Worm (Caenorhabditis elegans) whole organism, L1 larva: ENCODE measurements around the gene pros-1.

Experiments
- C34B4.2 ChIP-seq: sonication (generic microtip); optimal IDR thresholded peaks from 2 replicates; lab custom pipeline; 2017; ENCODE audit warnings: mild to moderate bottlenecking, missing genetic modification characterization, missing compliant biosample characterization
- F16B12.6 ChIP-seq: fragments of 150-350 bp; optimal IDR thresholded peaks from 2 replicates; lab custom pipeline; 2014; ENCODE audit warnings: missing biosample characterization, missing genetic modification characterization
- Y116A8C.19 ChIP-seq: sonication (generic microtip); optimal IDR thresholded peaks from 2 replicates; lab custom pipeline; 2016; ENCODE audit warnings: missing compliant biosample characterization, missing genetic modification characterization, borderline replicate concordance
- aha-1 ChIP-seq: fragments of 150-350 bp; optimal IDR thresholded peaks from 2 replicates; lab custom pipeline; 2014; ENCODE audit warnings: missing biosample characterization, missing genetic modification characterization
- aly-2 ChIP-seq: fragments of 150-350 bp; optimal IDR thresholded peaks from 2 replicates; lab custom pipeline; 2014; ENCODE audit warnings: missing biosample characterization, missing genetic modification characterization
- ceh-82 ChIP-seq, 3 experiments: fragments of 150-350 bp in 1 of 3; sonication (generic microtip) in 2 of 3; optimal IDR thresholded peaks; 2 replicates each; lab custom pipeline; 2014 to 2017; ENCODE audit warnings: missing biosample characterization in 3 of 3, missing genetic modification characterization in 3 of 3
- ceh-88 ChIP-seq: fragments of 200-800 bp; sonication (Bioruptor generic); IDR thresholded peaks from 2 replicates; pipeline ENCODE4 v1.3.6; 2022; ENCODE audit warnings: missing genetic modification characterization, missing compliant biosample characterization
- ceh-90 ChIP-seq: sonication (generic microtip); optimal IDR thresholded peaks from 2 replicates; lab custom pipeline; 2016; ENCODE audit warnings: missing genetic modification characterization, missing compliant biosample characterization
- ces-1 ChIP-seq: fragments of 150-350 bp; optimal IDR thresholded peaks from 2 replicates; lab custom pipeline; 2014; ENCODE audit warnings: missing biosample characterization, missing genetic modification reagents, missing genetic modification characterization
- dsc-1 ChIP-seq: sonication (generic microtip); optimal IDR thresholded peaks from 2 replicates; lab custom pipeline; 2016; ENCODE audit warnings: mild to moderate bottlenecking, missing genetic modification characterization, missing compliant biosample characterization
- efl-1 ChIP-seq, 4 experiments: fragments of 150-350 bp; optimal IDR thresholded peaks in 3 of 4; peaks in 1 of 4; 1 replicate in 1 of 4; 2 replicates in 3 of 4; lab custom pipeline; 2014; ENCODE audit warnings: missing biosample characterization in 2 of 4, missing genetic modification characterization in 2 of 4, missing genetic modification reagents in 2 of 4
- efl-3 ChIP-seq: fragments of 200-800 bp; sonication (Bioruptor generic); optimal IDR thresholded peaks from 2 replicates; lab custom pipeline; 2018; ENCODE audit warnings: mild to moderate bottlenecking, missing genetic modification characterization, missing compliant biosample characterization
- egl-13 ChIP-seq: sonication (generic microtip); optimal IDR thresholded peaks from 2 replicates; lab custom pipeline; 2016; ENCODE audit warnings: missing genotype, missing genetic modification reagents, missing genetic modification characterization, missing compliant biosample characterization
- egl-27 ChIP-seq, 2 experiments: fragments of 150-350 bp in 1 of 2; sonication (generic microtip); optimal IDR thresholded peaks; 3 replicates each; lab custom pipeline; 2017 to 2018; ENCODE audit warnings: missing biosample characterization in 2 of 2, missing genetic modification characterization in 2 of 2, missing genetic modification reagents in 2 of 2
- elt-2 ChIP-seq: sonication (generic microtip); optimal IDR thresholded peaks from 2 replicates; lab custom pipeline; 2016; ENCODE audit warnings: missing genetic modification characterization, mild to moderate bottlenecking, inconsistent platforms, missing compliant biosample characterization, missing genetic modification reagents
- fkh-10 ChIP-seq: sonication (generic microtip); optimal IDR thresholded peaks from 2 replicates; lab custom pipeline; 2017; ENCODE audit warnings: missing biosample characterization, missing genetic modification reagents, missing genetic modification characterization
- fkh-8 ChIP-seq: sonication (generic microtip); optimal IDR thresholded peaks from 2 replicates; lab custom pipeline; 2016; ENCODE audit warnings: mild to moderate bottlenecking, missing genetic modification characterization, missing compliant biosample characterization
- fos-1 ChIP-seq: fragments of 150-350 bp; optimal IDR thresholded peaks from 2 replicates; lab custom pipeline; 2014; ENCODE audit warnings: missing biosample characterization, missing genetic modification characterization
- hlh-4 ChIP-seq: sonication (generic microtip); optimal IDR thresholded peaks from 2 replicates; lab custom pipeline; 2016; ENCODE audit warnings: mild to moderate bottlenecking, missing genetic modification characterization, missing compliant biosample characterization
- isw-1 ChIP-seq: fragments of 200-800 bp; sonication (Bioruptor generic); IDR thresholded peaks from 2 replicates; pipeline ENCODE4 v1.3.6; 2022; ENCODE audit warnings: missing genetic modification characterization, missing compliant biosample characterization
- lin-13 ChIP-seq: fragments of 150-350 bp; optimal IDR thresholded peaks from 2 replicates; lab custom pipeline; 2014; ENCODE audit warnings: missing biosample characterization, missing genetic modification reagents, missing genetic modification characterization
- lin-14 ChIP-seq: fragments of 200-800 bp; sonication (Bioruptor generic); optimal IDR thresholded peaks from 2 replicates; lab custom pipeline; 2018; ENCODE audit warnings: mild to moderate bottlenecking, missing genetic modification characterization, moderate library complexity, missing compliant biosample characterization
- lin-35 ChIP-seq, 2 experiments: fragments of 150-350 bp; optimal IDR thresholded peaks; 2 replicates each; lab custom pipeline; 2014; ENCODE audit warnings: missing biosample characterization in 2 of 2, missing genetic modification characterization in 2 of 2, missing genetic modification reagents in 2 of 2
- lin-39 ChIP-seq: fragments of 150-350 bp; optimal IDR thresholded peaks from 2 replicates; lab custom pipeline; 2014; ENCODE audit warnings: missing biosample characterization, missing genetic modification reagents, missing genetic modification characterization
- lir-3 ChIP-seq: sonication (generic microtip); optimal IDR thresholded peaks from 2 replicates; lab custom pipeline; 2016; ENCODE audit warnings: mild to moderate bottlenecking, missing genetic modification characterization, moderate library complexity, missing compliant biosample characterization; ENCODE audit not compliant: poor library complexity
- lsy-2 ChIP-seq, 2 experiments: fragments of 150-350 bp; optimal IDR thresholded peaks; 2 replicates each; lab custom pipeline; 2014; ENCODE audit warnings: missing biosample characterization in 2 of 2, missing genetic modification characterization in 2 of 2
- mab-9 ChIP-seq: fragments of 200-800 bp; sonication (Bioruptor generic); IDR thresholded peaks from 2 replicates; pipeline ENCODE4 v1.3.6; 2022; ENCODE audit warnings: missing genetic modification reagents, missing genetic modification characterization, missing compliant biosample characterization
- mef-2 ChIP-seq: fragments of 150-350 bp; optimal IDR thresholded peaks from 2 replicates; lab custom pipeline; 2014; ENCODE audit warnings: missing biosample characterization, missing genetic modification characterization
- nhr-19 ChIP-seq: fragments of 200-800 bp; sonication (Bioruptor generic); conservative IDR thresholded peaks from 2 replicates; pipeline ENCODE4 v1.3.6; 2022; ENCODE audit warnings: missing genetic modification characterization, missing compliant biosample characterization
- nhr-20 ChIP-seq: sonication (generic microtip); optimal IDR thresholded peaks from 2 replicates; lab custom pipeline; 2016; ENCODE audit warnings: mild to moderate bottlenecking, missing genetic modification characterization, missing compliant biosample characterization
- nhr-47 ChIP-seq: sonication (generic microtip); optimal IDR thresholded peaks from 2 replicates; lab custom pipeline; 2016; ENCODE audit warnings: mild to moderate bottlenecking, missing genetic modification characterization, moderate library complexity, missing compliant biosample characterization
- nhr-71 ChIP-seq: sonication (generic microtip); optimal IDR thresholded peaks from 2 replicates; lab custom pipeline; 2016; ENCODE audit warnings: mild to moderate bottlenecking, missing genetic modification characterization, moderate library complexity, missing compliant biosample characterization
- nhr-76 ChIP-seq: sonication (generic microtip); optimal IDR thresholded peaks from 2 replicates; lab custom pipeline; 2017; ENCODE audit warnings: missing biosample characterization, missing genetic modification characterization
- nhr-85 ChIP-seq: sonication (generic microtip); peaks from one replicate; lab custom pipeline; 2016; ENCODE audit warnings: missing genetic modification characterization, inconsistent platforms, missing compliant biosample characterization
- pag-3 ChIP-seq: sonication (generic microtip); optimal IDR thresholded peaks from 2 replicates; lab custom pipeline; 2017; ENCODE audit warnings: missing genetic modification characterization, mild to moderate bottlenecking, missing compliant biosample characterization, antibody characterized with exemption, borderline replicate concordance; ENCODE audit not compliant: insufficient read depth
- snpc-4 ChIP-seq: fragments of 150-350 bp; optimal IDR thresholded peaks from 2 replicates; lab custom pipeline; 2014; ENCODE audit warnings: missing biosample characterization, missing genetic modification characterization
- snu-23 ChIP-seq: sonication (generic microtip); optimal IDR thresholded peaks from 2 replicates; lab custom pipeline; 2016; ENCODE audit warnings: missing genetic modification characterization, missing compliant biosample characterization
- sox-4 ChIP-seq: sonication (generic microtip); optimal IDR thresholded peaks from 2 replicates; lab custom pipeline; 2016; ENCODE audit warnings: missing genetic modification characterization, missing compliant biosample characterization
- sptf-1 ChIP-seq: fragments of 150-350 bp; optimal IDR thresholded peaks from 2 replicates; lab custom pipeline; 2014; ENCODE audit warnings: missing biosample characterization, missing genetic modification characterization
- tbx-2 ChIP-seq: sonication (generic microtip); optimal IDR thresholded peaks from 2 replicates; lab custom pipeline; 2016; ENCODE audit warnings: missing genetic modification characterization, missing compliant biosample characterization
- unc-30 ChIP-seq: sonication (generic microtip); optimal IDR thresholded peaks from 2 replicates; lab custom pipeline; 2017; ENCODE audit warnings: missing biosample characterization, missing genetic modification characterization
- unc-62 ChIP-seq: fragments of 150-350 bp; optimal IDR thresholded peaks from 2 replicates; lab custom pipeline; 2014; ENCODE audit warnings: missing biosample characterization, missing genetic modification reagents, missing genetic modification characterization
- unc-98 ChIP-seq: fragments of 200-800 bp; sonication (Bioruptor generic); IDR thresholded peaks from 2 replicates; pipeline ENCODE4 v1.3.6; 2022; ENCODE audit warnings: missing genetic modification characterization, missing compliant biosample characterization
- xbp-1 ChIP-seq: sonication (generic microtip); optimal IDR thresholded peaks from 2 replicates; lab custom pipeline; 2016; ENCODE audit warnings: missing genetic modification characterization, missing compliant biosample characterization
- zag-1 ChIP-seq: fragments of 150-350 bp; optimal IDR thresholded peaks from 2 replicates; lab custom pipeline; 2014; ENCODE audit warnings: missing biosample characterization, missing genetic modification characterization
- ztf-11 ChIP-seq, 2 experiments: sonication (generic microtip); optimal IDR thresholded peaks; 2 replicates each; lab custom pipeline; 2016 to 2017; ENCODE audit warnings: missing genetic modification characterization in 2 of 2, missing biosample characterization in 1 of 2, missing compliant biosample characterization in 1 of 2

The pros-1 gene

DNA sequence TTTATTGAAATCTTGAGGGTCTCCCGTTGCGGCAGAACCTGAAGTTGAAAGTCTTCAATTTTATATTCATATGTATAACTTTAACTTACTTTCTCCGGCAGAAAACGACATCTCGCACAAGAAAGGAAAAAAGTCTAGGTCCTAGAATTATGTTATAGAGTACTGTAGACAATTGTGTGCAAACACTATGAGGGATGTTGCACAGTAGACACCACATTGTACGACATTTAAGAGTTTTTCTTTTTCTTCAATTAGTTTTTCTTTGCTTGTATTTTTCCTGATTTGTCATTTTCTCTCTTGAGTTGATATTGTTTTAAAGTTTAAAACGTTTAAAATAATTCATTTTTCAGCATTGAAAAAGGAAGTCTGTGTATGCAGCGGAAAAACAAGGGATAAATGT is 18.3 kb downstream of the pros-1 start, which contains the start of the genes K06H7.7 and grp-1 (continued):
- TF ChIP-seq efl-1 (optimal IDR thresholded peaks at IDR 0.05; lab: Kevin White, UChicago), result peak; percentile 74 to 79
- TF ChIP-seq efl-1 (GFP tag; optimal IDR thresholded peaks at IDR 0.05 in 1 of 2; lab: Kevin White, UChicago), result peak; percentile 76 to 97
- TF ChIP-seq pag-3 (tag; lab: Kevin White, UChicago), result no peak
- peak; percentile 9 for TF ChIP-seq snpc-4 (tag; lab: Kevin White, UChicago)
- TF ChIP-seq lin-39 (tag; lab: Kevin White, UChicago), result no peak
- TF ChIP-seq sox-4 (tag; lab: Kevin White, UChicago), result no peak
- TF ChIP-seq lsy-2 (tag; optimal IDR thresholded peaks at IDR 0.05; lab: Kevin White, UChicago), result peak; percentile 99
- peak; percentile 28 for TF ChIP-seq lin-13 (GFP tag; lab: Kevin White, UChicago)
- peak; percentile 63 for TF ChIP-seq lir-3
- TF ChIP-seq nhr-76, result no peak
- TF ChIP-seq ceh-90, result no peak
- TF ChIP-seq egl-27 (tag; optimal IDR thresholded peaks at IDR 0.05; lab: Kevin White, UChicago), result no peak
- no peak for TF ChIP-seq unc-98 (GFP tag; lab: Robert Waterston, UW)
- peak; percentile 38 for TF ChIP-seq fkh-8 (tag; lab: Kevin White, UChicago)
- TF ChIP-seq unc-62 (GFP tag; lab: Kevin White, UChicago), result no peak
- TF ChIP-seq zag-1 (tag; lab: Kevin White, UChicago), result no peak
- TF ChIP-seq nhr-85 (tag; lab: Kevin White, UChicago), result peak; percentile 78
- TF ChIP-seq unc-30 (tag; lab: Kevin White, UChicago), result no peak
- TF ChIP-seq aha-1 (tag; lab: Kevin White, UChicago), result no peak
- TF ChIP-seq C34B4.2 (tag; lab: Kevin White, UChicago), result no peak
- no peak for TF ChIP-seq fkh-10 (GFP tag; lab: Kevin White, UChicago)
- no peak for TF ChIP-seq ces-1
- peak; percentile 93 for TF ChIP-seq F16B12.6
- TF ChIP-seq nhr-20 (tag; lab: Kevin White, UChicago), result peak; percentile 35
- TF ChIP-seq hlh-4, result no peak
- TF ChIP-seq nhr-71 (tag; lab: Kevin White, UChicago), result peak; percentile 73
- peak; percentile 75 to 82 for TF ChIP-seq lin-35 (GFP tag; optimal IDR thresholded peaks at IDR 0.05; lab: Kevin White, UChicago)
- TF ChIP-seq mab-9, result no peak
- peak; percentile 44 for TF ChIP-seq dsc-1 (tag; lab: Kevin White, UChicago)

DNA sequence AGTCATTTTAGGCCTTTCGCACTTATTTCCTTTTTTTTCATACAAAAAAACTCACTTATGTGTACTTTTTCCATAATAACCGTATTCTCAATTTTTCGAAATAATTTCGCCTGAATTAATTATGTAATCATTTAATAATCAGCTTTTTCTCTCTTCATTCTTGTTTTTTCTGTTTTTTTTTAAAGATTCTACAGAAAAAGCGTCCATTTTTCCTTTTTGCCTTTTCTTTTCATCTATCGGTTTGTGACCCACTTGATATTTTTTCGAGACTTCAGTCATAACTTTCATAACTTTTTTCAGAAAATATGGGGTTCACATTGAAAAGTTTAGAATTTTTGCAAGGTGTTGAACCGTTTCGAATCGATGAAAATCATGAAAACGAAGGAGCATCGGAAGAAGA is 21.1 kb downstream of the pros-1 start, which contains the start of gene vms-1:
vms-1 (plus strand) TSS at position 301 of the 400 bp plus-strand sequence.
- TF ChIP-seq egl-27 (tag; optimal IDR thresholded peaks at IDR 0.05; lab: Kevin White, UChicago) (no peak), Y116A8C.19 (tag; lab: Kevin White, UChicago) (no peak)

DNA sequence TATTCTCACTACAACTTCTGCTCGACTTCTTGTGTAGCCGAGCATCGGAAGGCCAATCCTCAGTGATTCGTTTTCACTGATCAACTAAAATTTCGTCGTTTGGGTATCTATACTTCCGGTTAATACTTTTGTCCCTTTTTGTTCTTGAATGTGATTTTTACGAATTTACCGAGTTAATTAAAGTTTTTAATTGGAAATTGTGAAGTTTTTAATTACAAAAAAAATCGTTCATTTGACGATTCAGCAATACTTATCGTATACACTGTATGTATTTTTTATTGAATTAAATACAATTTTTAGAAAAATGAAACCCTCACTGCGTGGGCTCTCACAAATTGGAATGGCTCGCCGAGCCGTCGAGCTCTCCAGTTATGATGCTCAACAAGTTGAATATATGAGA is 24.3 kb downstream of the pros-1 start, which contains the start of gene idi-1:
idi-1 (plus strand) TSS at position 301 of the 400 bp plus-strand sequence.
- TF ChIP-seq lin-14 (GFP tag; lab: Kevin White, UChicago) (no peak), nhr-47 (tag; lab: Kevin White, UChicago) (no peak), ceh-88 (GFP tag; lab: Robert Waterston, UW) (no peak), efl-3 (no peak), ceh-90 (no peak), xbp-1 (no peak), tbx-2 (tag; lab: Kevin White, UChicago) (no peak), fos-1 (tag; lab: Kevin White, UChicago) (no peak), F16B12.6 (no peak), isw-1 (no peak)

DNA sequence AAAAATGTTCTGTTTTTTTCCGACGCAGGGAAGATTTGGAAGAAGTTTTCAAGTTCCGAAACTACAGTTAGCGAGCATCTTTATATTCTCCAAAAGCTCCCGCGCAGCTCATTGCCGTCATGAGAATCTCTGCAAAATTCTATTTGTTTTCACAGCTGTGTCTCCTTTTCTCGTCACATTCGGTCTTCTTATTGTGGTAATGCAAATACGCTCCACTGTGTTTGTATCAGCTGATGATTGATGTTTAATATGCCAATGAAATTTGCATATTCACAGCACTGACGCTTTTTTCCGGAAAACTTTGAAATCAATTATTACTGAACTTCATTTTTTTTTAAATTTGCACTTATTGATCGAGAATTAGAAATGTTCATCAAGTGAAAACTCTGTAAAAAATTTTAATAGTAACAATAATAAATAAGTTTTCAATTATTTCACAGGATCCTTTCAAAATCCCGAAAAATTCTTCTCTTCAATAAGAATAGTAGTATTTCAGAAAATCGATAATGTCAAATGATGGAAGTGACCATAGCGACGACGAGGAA is 26.1 kb downstream of the pros-1 start, which contains the start of gene K06H7.2:
K06H7.2 (plus strand) TSS at position 495 of the 545 bp plus-strand sequence.
- TF ChIP-seq ceh-82 (tag; optimal IDR thresholded peaks at IDR 0.05; lab: Kevin White, UChicago), result peak in 1 of 3 experiments; percentile 39
- no peak for TF ChIP-seq pag-3 (tag; lab: Kevin White, UChicago)
- no peak for TF ChIP-seq sptf-1 (tag; lab: Kevin White, UChicago)
- TF ChIP-seq fos-1 (tag; lab: Kevin White, UChicago), result no peak
- TF ChIP-seq egl-13 (tag; lab: Kevin White, UChicago), result no peak
- TF ChIP-seq aly-2 (tag; lab: Kevin White, UChicago), result no peak
- peak; percentile 69 to 73 for TF ChIP-seq efl-1 (optimal IDR thresholded peaks at IDR 0.05; lab: Kevin White, UChicago)
- TF ChIP-seq efl-1 (GFP tag; optimal IDR thresholded peaks at IDR 0.05 in 1 of 2; lab: Kevin White, UChicago), result peak; percentile 66 to 92
- no peak for TF ChIP-seq hlh-4
- no peak for TF ChIP-seq nhr-19 (GFP tag; lab: Robert Waterston, UW)
- peak; percentile 76 for TF ChIP-seq lin-14 (GFP tag; lab: Kevin White, UChicago)
- no peak for TF ChIP-seq mef-2 (tag; lab: Kevin White, UChicago)
- no peak for TF ChIP-seq elt-2
- TF ChIP-seq F16B12.6, result peak; percentile 43
- TF ChIP-seq C34B4.2 (tag; lab: Kevin White, UChicago), result no peak
- no peak for TF ChIP-seq ztf-11 (tag; optimal IDR thresholded peaks at IDR 0.05; lab: Kevin White, UChicago)
- TF ChIP-seq snu-23, result peak; percentile 53
- peak; percentile 66 for TF ChIP-seq nhr-71 (tag; lab: Kevin White, UChicago)
